Worm (Caenorhabditis elegans) whole organism, early embryonic: Measurements from ENCODE around the gene W09C2.7.

ENCODE experiments used
- aly-1 ChIP-seq: sonication (generic microtip); optimal IDR thresholded peaks from 2 replicates; lab custom pipeline; 2016; ENCODE audit warnings: missing genetic modification characterization, missing compliant biosample characterization
- ama-1 ChIP-seq: fragments of 150-350 bp; optimal IDR thresholded peaks from 2 replicates; lab custom pipeline; 2014
- ceh-13 ChIP-seq: fragments of 200-800 bp; sonication (Bioruptor generic); optimal IDR thresholded peaks from 2 replicates; lab custom pipeline; 2018; ENCODE audit warnings: mild to moderate bottlenecking, missing genetic modification characterization, missing compliant biosample characterization
- ceh-36 ChIP-seq: sonication (generic microtip); optimal IDR thresholded peaks from 2 replicates; lab custom pipeline; 2016; ENCODE audit warnings: missing genetic modification characterization, inconsistent platforms, missing compliant biosample characterization
- ets-7 ChIP-seq: sonication (generic microtip); optimal IDR thresholded peaks from 2 replicates; lab custom pipeline; 2016; ENCODE audit warnings: missing genotype, missing genetic modification characterization, missing compliant biosample characterization
- flt-1 ChIP-seq: fragments of 200-800 bp; sonication (Bioruptor generic); IDR thresholded peaks from 2 replicates; pipeline ENCODE4 v1.3.6; 2022; ENCODE audit warnings: missing genetic modification characterization, missing compliant biosample characterization
- hmbx-1 ChIP-seq: sonication (generic microtip); optimal IDR thresholded peaks from 2 replicates; lab custom pipeline; 2016; ENCODE audit warnings: mild to moderate bottlenecking, missing genetic modification characterization, missing compliant biosample characterization
- hnd-1 ChIP-seq: sonication (generic microtip); optimal IDR thresholded peaks from 2 replicates; lab custom pipeline; 2016; ENCODE audit warnings: missing genetic modification characterization, missing compliant biosample characterization
- pes-1 ChIP-seq: fragments of 200-800 bp; sonication (Bioruptor generic); IDR thresholded peaks from 2 replicates; pipeline ENCODE4 v1.3.6; 2022; ENCODE audit warnings: missing genetic modification reagents, missing genetic modification characterization, missing compliant biosample characterization
- sea-1 ChIP-seq: fragments of 200-800 bp; sonication (Bioruptor generic); conservative IDR thresholded peaks from 2 replicates; pipeline ENCODE4 v1.3.6; 2022; ENCODE audit warnings: missing genetic modification characterization, missing compliant biosample characterization
- tbx-11 ChIP-seq: fragments of 200-800 bp; sonication (Bioruptor generic); IDR thresholded peaks from 2 replicates; pipeline ENCODE4 v1.3.6; 2022; ENCODE audit warnings: missing genetic modification characterization, missing compliant biosample characterization
- tbx-37 ChIP-seq: fragments of 200-800 bp; sonication (Bioruptor generic); conservative IDR thresholded peaks from 2 replicates; pipeline ENCODE4 v1.3.6; 2022; ENCODE audit warnings: missing genetic modification reagents, missing genetic modification characterization, missing compliant biosample characterization
- tra-4 ChIP-seq: sonication (generic microtip); optimal IDR thresholded peaks from 2 replicates; lab custom pipeline; 2017; ENCODE audit warnings: missing genetic modification characterization, missing compliant biosample characterization

- TF ChIP-seq ama-1 (no peak), ets-7 (no peak), tbx-37 (no peak), flt-1 (no peak), tra-4 (no peak), hnd-1 (tag; lab: Kevin White, UChicago) (no peak), pes-1 (no peak), tbx-11 (GFP tag; lab: Robert Waterston, UW) (no peak), sea-1 (no peak), ceh-36 (tag; lab: Kevin White, UChicago) (no peak), hmbx-1 (tag; lab: Kevin White, UChicago) (no peak), ceh-13 (GFP tag; lab: Kevin White, UChicago) (no peak), aly-1 (no peak)
Observed at ce11 chrIV:9609095-9609494, 13.1 kb downstream of the W09C2.7 start.
